Fruit fly (Drosophila melanogaster) whole organism: ENCODE measurements around the gene Spn77Bc.

Source experiments
- CG8478 ChIP-seq: fragments of >200 bp; optimal IDR thresholded peaks from 2 replicates; lab custom pipeline; 2018; ENCODE audit warnings: inconsistent platforms
- Dll ChIP-seq: fragments of >200 bp; optimal IDR thresholded peaks from 2 replicates; lab custom pipeline; 2017
- psq ChIP-seq: fragments of >200 bp; optimal IDR thresholded peaks from 2 replicates; lab custom pipeline; 2017

dm6 chr3L:20356613-20357012, 14.2 kb downstream of the Spn77Bc start, which contains the start of gene kin17:
- TF ChIP-seq psq, result no peak
- TF ChIP-seq CG8478, result no peak
- no peak for TF ChIP-seq Dll (lab: Kevin White, UChicago)
